Worm (Caenorhabditis elegans) whole organism, midembryonic: ENCODE results near the gene Y48A6C.8.

Experiments
- cog-1 ChIP-seq: sonication (generic microtip); optimal IDR thresholded peaks from 2 replicates; lab custom pipeline; 2016; ENCODE audit warnings: missing genetic modification characterization, missing compliant biosample characterization
- med-1 ChIP-seq: sonication (generic microtip); optimal IDR thresholded peaks from 2 replicates; lab custom pipeline; 2017; ENCODE audit warnings: missing genetic modification characterization, mild to moderate bottlenecking, missing compliant biosample characterization, antibody characterized with exemption, missing genetic modification reagents; ENCODE audit not compliant: insufficient read depth

ce11 chrIII:11079445-11079844, 48.0 kb downstream of the Y48A6C.8 start, which contains the start of gene W09D6.4:
- no peak for TF ChIP-seq cog-1 (tag; lab: Kevin White, UChicago)
- TF ChIP-seq med-1 (GFP tag; lab: Kevin White, UChicago), result no peak
